Fruit fly (Drosophila melanogaster) whole organism, embryonic: ENCODE data around the gene CG33191.

Experiments used
- Awh ChIP-seq: fragments of 200-800 bp; sonication (Bioruptor generic); IDR thresholded peaks from 2 replicates; pipeline ENCODE4, ENCODE4 v1.3.6; 2022; ENCODE audit warnings: missing biosample characterization, missing genetic modification characterization
- B-H1 ChIP-seq: fragments of 200-800 bp; sonication (Bioruptor generic); IDR thresholded peaks from 3 replicates; pipeline ENCODE4 v1.3.6; 2022; ENCODE audit warnings: missing biosample characterization, missing genetic modification characterization
- Blimp-1 ChIP-seq: fragments of 200-800 bp; sonication (Bioruptor generic); optimal IDR thresholded peaks from 3 replicates; lab custom pipeline; 2018; ENCODE audit warnings: missing biosample characterization, missing genetic modification characterization, mild to moderate bottlenecking, moderate library complexity, missing genetic modification reagents
- BtbVII ChIP-seq: fragments of 200-800 bp; sonication (Bioruptor generic); optimal IDR thresholded peaks from 3 replicates; lab custom pipeline; 2017; ENCODE audit warnings: missing biosample characterization, mild to moderate bottlenecking, missing genetic modification characterization
- Bteb2 ChIP-seq: fragments of 200-800 bp; sonication (Bioruptor generic); optimal IDR thresholded peaks from 2 replicates; lab custom pipeline; 2016; ENCODE audit warnings: missing biosample characterization, missing genetic modification characterization
- CG10209 ChIP-seq: fragments of 200-800 bp; sonication (Bioruptor generic); optimal IDR thresholded peaks from 3 replicates; lab custom pipeline; 2017; ENCODE audit warnings: missing biosample characterization, mild to moderate bottlenecking, missing genetic modification characterization, missing genetic modification reagents
- CG12219 ChIP-seq: fragments of 200-800 bp; sonication (Bioruptor generic); optimal IDR thresholded peaks from 3 replicates; lab custom pipeline; 2018; ENCODE audit warnings: missing biosample characterization, mild to moderate bottlenecking, missing genetic modification characterization
- CG13123 ChIP-seq: fragments of 200-800 bp; sonication (Bioruptor generic); optimal IDR thresholded peaks from 2 replicates; lab custom pipeline; 2016; ENCODE audit warnings: missing biosample characterization, missing genetic modification characterization
- CG13424 ChIP-seq: fragments of 200-800 bp; sonication (Bioruptor generic); optimal IDR thresholded peaks from 2 replicates; lab custom pipeline; 2019; ENCODE audit warnings: missing biosample characterization, mild to moderate bottlenecking, missing genetic modification characterization, moderate library complexity
- CG13624 ChIP-seq: fragments of 200-800 bp; sonication (Bioruptor generic); optimal IDR thresholded peaks from 2 replicates; lab custom pipeline; 2016; ENCODE audit warnings: missing biosample characterization, missing genetic modification characterization
- CG14441 ChIP-seq: fragments of 200-800 bp; sonication (Bioruptor generic); IDR thresholded peaks from 2 replicates; pipeline ENCODE4 v1.3.6; 2022; ENCODE audit warnings: missing biosample characterization, missing genetic modification characterization
- CG14667 ChIP-seq: fragments of 200-800 bp; sonication (Bioruptor generic); IDR thresholded peaks from 2 replicates; pipeline ENCODE4 v1.3.6; 2022; ENCODE audit warnings: missing biosample characterization, missing genetic modification characterization
- CG1603 ChIP-seq: fragments of 200-800 bp; sonication (Bioruptor generic); optimal IDR thresholded peaks from 2 replicates; lab custom pipeline; 2019; ENCODE audit warnings: missing biosample characterization, mild to moderate bottlenecking, missing genetic modification characterization, moderate library complexity
- CG18764 ChIP-seq: fragments of 200-800 bp; sonication (Bioruptor generic); optimal IDR thresholded peaks from 3 replicates; lab custom pipeline; 2016; ENCODE audit warnings: missing biosample characterization, missing genetic modification characterization
- CG2129 ChIP-seq: fragments of 200-800 bp; sonication (Bioruptor generic); IDR thresholded peaks from 2 replicates; pipeline ENCODE4 v1.3.6; 2022; ENCODE audit warnings: missing biosample characterization, missing genetic modification characterization; ENCODE audit not compliant: partially characterized antibody
- CG2199 ChIP-seq: fragments of 200-800 bp; sonication (Bioruptor generic); IDR thresholded peaks from 3 replicates; pipeline ENCODE4 v1.3.6; 2022; ENCODE audit warnings: missing biosample characterization, missing genetic modification characterization
- CG2202 ChIP-seq: fragments of 200-800 bp; sonication (Bioruptor generic); optimal IDR thresholded peaks from 2 replicates; lab custom pipeline; 2018; ENCODE audit warnings: missing biosample characterization, mild to moderate bottlenecking, missing genetic modification characterization
- CG30020 ChIP-seq: fragments of 200-800 bp; optimal IDR thresholded peaks from 2 replicates; lab custom pipeline; 2019; ENCODE audit warnings: missing biosample characterization, mild to moderate bottlenecking, missing genetic modification characterization, moderate library complexity
- CG31224 ChIP-seq: fragments of 200-800 bp; sonication (Bioruptor generic); IDR thresholded peaks from 2 replicates; pipeline ENCODE4 v1.3.6; 2022; ENCODE audit warnings: missing biosample characterization, missing genetic modification characterization
- CG4424 ChIP-seq: fragments of 200-800 bp; sonication (Bioruptor generic); optimal IDR thresholded peaks from 3 replicates; lab custom pipeline; 2016; ENCODE audit warnings: missing biosample characterization, missing genetic modification characterization
- CG4820 ChIP-seq: fragments of 200-800 bp; sonication (Bioruptor generic); optimal IDR thresholded peaks from 3 replicates; lab custom pipeline; 2016; ENCODE audit warnings: missing biosample characterization, missing genetic modification characterization
- CG7786 ChIP-seq: fragments of 200-800 bp; sonication (Bioruptor generic); optimal IDR thresholded peaks from 2 replicates; lab custom pipeline; 2016; ENCODE audit warnings: missing biosample characterization, missing genetic modification characterization
- Chrac-16 ChIP-seq: fragments of 200-800 bp; sonication (Bioruptor generic); optimal IDR thresholded peaks from 3 replicates; lab custom pipeline; 2016; ENCODE audit warnings: missing biosample characterization, missing genetic modification characterization
- Doc2 ChIP-seq: fragments of 200-800 bp; sonication (Bioruptor generic); IDR thresholded peaks from 2 replicates; pipeline ENCODE4 v1.3.6; 2022; ENCODE audit warnings: missing biosample characterization, missing genetic modification characterization
- Elba2 ChIP-seq: fragments of 200-800 bp; sonication (Bioruptor generic); optimal IDR thresholded peaks from 3 replicates; lab custom pipeline; 2016; ENCODE audit warnings: missing biosample characterization, missing genetic modification characterization
- Ets97D ChIP-seq: fragments of 200-800 bp; sonication (Bioruptor generic); optimal IDR thresholded peaks from 3 replicates; lab custom pipeline; 2016; ENCODE audit warnings: missing biosample characterization, missing genetic modification characterization
- Mad ChIP-seq: fragments of 200-800 bp; sonication (Bioruptor generic); optimal IDR thresholded peaks from 2 replicates; lab custom pipeline; 2016; ENCODE audit warnings: missing biosample characterization, missing genetic modification characterization
- Nf-YA ChIP-seq: fragments of 200-800 bp; sonication (Bioruptor generic); IDR thresholded peaks from 2 replicates; pipeline ENCODE4 v1.3.6; 2022; ENCODE audit warnings: missing biosample characterization, missing genetic modification characterization
- Optix ChIP-seq: fragments of 200-800 bp; sonication (Bioruptor generic); IDR thresholded peaks from 3 replicates; pipeline ENCODE4 v1.3.6; 2022; ENCODE audit warnings: missing biosample characterization, missing genetic modification characterization
- Pdp1 ChIP-seq, 2 experiments: fragments of 200-800 bp; sonication (Bioruptor generic); optimal IDR thresholded peaks; 3 replicates each; lab custom pipeline; 2016; ENCODE audit warnings: missing biosample characterization in 2 of 2, missing genetic modification characterization in 2 of 2, mild to moderate bottlenecking in 1 of 2, moderate library complexity in 1 of 2
- Ssrp ChIP-seq: fragments of 200-800 bp; sonication (Bioruptor generic); optimal IDR thresholded peaks from 2 replicates; lab custom pipeline; 2018; ENCODE audit warnings: missing biosample characterization, mild to moderate bottlenecking, missing genetic modification characterization, moderate library complexity
- Trl ChIP-seq, 3 experiments: fragments of >200 bp in 2 of 3; fragments of 200-800 bp in 1 of 3; sonication (Bioruptor generic) in 1 of 3; optimal IDR thresholded peaks; 2 replicates in 1 of 3; 3 replicates in 2 of 3; lab custom pipeline; 2016 to 2017; ENCODE audit warnings: missing biosample characterization in 1 of 3, missing genetic modification characterization in 1 of 3
- abd-A ChIP-seq: fragments of 200-800 bp; sonication (Bioruptor generic); optimal IDR thresholded peaks from 3 replicates; lab custom pipeline; 2019; ENCODE audit warnings: missing biosample characterization, mild to moderate bottlenecking, missing genetic modification characterization, moderate library complexity
- ara ChIP-seq: fragments of 200-800 bp; sonication (Bioruptor generic); IDR thresholded peaks from 2 replicates; pipeline ENCODE4 v1.3.6; 2022; ENCODE audit warnings: missing biosample characterization, missing genetic modification characterization
- cg ChIP-seq: fragments of 200-800 bp; sonication (Bioruptor generic); optimal IDR thresholded peaks from 3 replicates; lab custom pipeline; 2019; ENCODE audit warnings: missing biosample characterization, mild to moderate bottlenecking, missing genetic modification characterization, moderate library complexity
- gro ChIP-seq: fragments of 200-800 bp; sonication (Bioruptor generic); optimal IDR thresholded peaks from 2 replicates; lab custom pipeline; 2016; ENCODE audit warnings: missing biosample characterization, missing genetic modification characterization
- insv ChIP-seq, 2 experiments: fragments of 200-800 bp; sonication (Bioruptor generic); optimal IDR thresholded peaks; 3 replicates each; lab custom pipeline; 2016 to 2018; ENCODE audit warnings: missing biosample characterization in 2 of 2, missing genetic modification characterization in 2 of 2
- kah ChIP-seq: fragments of 200-800 bp; sonication (Bioruptor generic); optimal IDR thresholded peaks from 2 replicates; lab custom pipeline; 2018; ENCODE audit warnings: missing biosample characterization, mild to moderate bottlenecking, missing genetic modification characterization
- lola ChIP-seq, 3 experiments: fragments of >200 bp in 2 of 3; fragments of 200-800 bp in 1 of 3; sonication (Bioruptor generic) in 1 of 3; optimal IDR thresholded peaks; 2 replicates each; lab custom pipeline; 2017 to 2019; ENCODE audit warnings: missing biosample characterization in 3 of 3, missing genetic modification characterization in 3 of 3, mild to moderate bottlenecking in 1 of 3, moderate library complexity in 1 of 3
- maf-S ChIP-seq: fragments of 200-800 bp; sonication (Bioruptor generic); optimal IDR thresholded peaks from 2 replicates; lab custom pipeline; 2016; ENCODE audit warnings: missing biosample characterization, missing genetic modification characterization
- nerfin-2 ChIP-seq: fragments of 200-800 bp; sonication (Bioruptor generic); IDR thresholded peaks from 2 replicates; pipeline ENCODE4 v1.3.6; 2022; ENCODE audit warnings: missing biosample characterization, missing genetic modification characterization; ENCODE audit not compliant: partially characterized antibody
- p53 ChIP-seq: fragments of 200-800 bp; sonication (Bioruptor generic); optimal IDR thresholded peaks from 2 replicates; lab custom pipeline; 2016; ENCODE audit warnings: missing biosample characterization, missing genetic modification characterization
- peb ChIP-seq: fragments of 200-800 bp; sonication (Bioruptor generic); IDR thresholded peaks from 2 replicates; pipeline ENCODE4 v1.3.6; 2022; ENCODE audit warnings: missing biosample characterization, missing genetic modification characterization
- pho ChIP-seq: fragments of 200-800 bp; sonication (Bioruptor generic); optimal IDR thresholded peaks from 2 replicates; lab custom pipeline; 2016; ENCODE audit warnings: missing biosample characterization, missing genetic modification characterization
- pum ChIP-seq: fragments of 200-800 bp; sonication (Bioruptor generic); optimal IDR thresholded peaks from 2 replicates; lab custom pipeline; 2016; ENCODE audit warnings: missing biosample characterization, missing genetic modification characterization
- sc ChIP-seq, 3 experiments: fragments of >200 bp in 2 of 3; fragments of 200-800 bp in 1 of 3; sonication (Bioruptor generic) in 1 of 3; optimal IDR thresholded peaks; 2 replicates in 2 of 3; 3 replicates in 1 of 3; lab custom pipeline; 2017; ENCODE audit warnings: mild to moderate bottlenecking in 1 of 3, missing biosample characterization in 1 of 3, missing genetic modification characterization in 1 of 3, missing genetic modification reagents in 1 of 3
- sens ChIP-seq: fragments of 200-800 bp; sonication (Bioruptor generic); peaks from one replicate; lab custom pipeline; 2016; ENCODE audit warnings: missing biosample characterization, missing genetic modification characterization
- sima ChIP-seq: fragments of 200-800 bp; sonication (Bioruptor generic); optimal IDR thresholded peaks from 2 replicates; lab custom pipeline; 2016; ENCODE audit warnings: missing biosample characterization, missing genetic modification characterization
- ssp ChIP-seq: fragments of 200-800 bp; sonication (Bioruptor generic); IDR thresholded peaks from 2 replicates; pipeline ENCODE4 v1.3.6; 2022; ENCODE audit warnings: missing biosample characterization, missing genetic modification characterization
- usp ChIP-seq: fragments of >200 bp; optimal IDR thresholded peaks from 2 replicates; lab custom pipeline; 2017; ENCODE audit warnings: missing biosample characterization, missing genetic modification characterization

The CG33191 gene

DNA sequence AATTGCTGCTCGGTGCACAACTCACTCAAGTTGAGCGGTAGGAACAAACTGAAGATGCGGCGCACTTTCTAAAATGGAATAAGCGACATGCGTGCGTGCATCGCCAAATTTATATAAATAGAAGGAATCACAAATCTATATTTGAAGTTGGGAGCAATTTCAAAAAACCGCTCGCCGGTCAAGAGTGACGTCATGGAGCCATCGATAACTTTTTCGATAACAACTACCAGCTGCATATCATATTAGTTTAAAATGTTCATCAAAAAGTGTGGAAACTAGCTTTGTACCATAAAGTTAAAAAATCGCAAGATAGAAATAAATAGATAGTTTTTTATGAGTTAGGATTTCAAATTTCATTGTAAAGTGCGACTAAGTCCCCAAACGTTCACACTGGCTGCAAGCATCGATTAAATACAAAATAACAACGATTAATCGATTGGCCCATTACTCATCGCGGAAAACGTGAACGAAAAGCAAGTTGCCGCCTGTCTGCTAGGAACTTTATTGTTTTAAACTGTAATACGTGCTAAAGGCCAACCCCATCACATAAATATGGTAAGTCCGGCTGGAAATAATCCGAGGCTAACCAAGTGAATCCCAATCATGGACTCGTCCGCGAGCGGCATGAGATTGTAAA is 21.5 kb upstream of the CG33191 start, which contains the start of the genes Pif1A, Pif1B and CCT7 (continued):
- TF ChIP-seq Optix (GFP tag; lab: Robert Waterston, UW) (no peak), CG13624 (GFP tag; lab: Kevin White, UChicago) (peak; percentile 52), insv (GFP tag; optimal IDR thresholded peaks at IDR 0.05; lab: Kevin White, UChicago) (peak in 1 of 2 experiments; percentile 4), pum (GFP tag; lab: Kevin White, UChicago) (peak; percentile 16), B-H1 (GFP tag; lab: Robert Waterston, UW) (no peak), lola (GFP tag; optimal IDR thresholded peaks at IDR 0.05; lab: Kevin White, UChicago) (no peak), Chrac-16 (GFP tag; lab: Kevin White, UChicago) (no peak), sima (no peak), CG4424 (no peak), Awh (GFP tag; lab: Robert Waterston, UW) (no peak), abd-A (tag; lab: Kevin White, UChicago) (peak; percentile 68), Elba2 (GFP tag; lab: Kevin White, UChicago) (no peak), Ssrp (no peak), CG12219 (GFP tag; lab: Kevin White, UChicago) (no peak), CG4820 (no peak), CG1603 (peak; percentile 36), CG13424 (tag; lab: Kevin White, UChicago) (no peak), CG30020 (tag; lab: Kevin White, UChicago) (peak; percentile 46), CG7786 (GFP tag; lab: Kevin White, UChicago) (no peak), Nf-YA (GFP tag; lab: Robert Waterston, UW) (no peak), CG13123 (GFP tag; lab: Kevin White, UChicago) (no peak), CG14441 (GFP tag; lab: Robert Waterston, UW) (no peak), maf-S (GFP tag; lab: Kevin White, UChicago) (no peak), pho (peak; percentile 4), gro (GFP tag; lab: Kevin White, UChicago) (no peak), Doc2 (GFP tag; lab: Robert Waterston, UW) (no peak), peb (GFP tag; lab: Robert Waterston, UW) (no peak), Trl (optimal IDR thresholded peaks at IDR 0.05; lab: Kevin White, UChicago) (no peak), Trl (GFP tag; optimal IDR thresholded peaks at IDR 0.05; lab: Kevin White, UChicago) (peak; percentile 17), kah (no peak), Bteb2 (GFP tag; lab: Kevin White, UChicago) (peak; percentile 43), sc (optimal IDR thresholded peaks at IDR 0.05; lab: Kevin White, UChicago) (no peak), sc (GFP tag; optimal IDR thresholded peaks at IDR 0.05; lab: Kevin White, UChicago) (no peak), nerfin-2 (GFP tag; lab: Robert Waterston, UW) (peak; percentile 94), usp (GFP tag; lab: Kevin White, UChicago) (no peak), CG31224 (GFP tag; lab: Robert Waterston, UW) (no peak), CG2129 (peak; percentile 90), Blimp-1 (no peak), Ets97D (GFP tag; lab: Kevin White, UChicago) (peak; percentile 82), Pdp1 (GFP tag; optimal IDR thresholded peaks at IDR 0.05; lab: Kevin White, UChicago) (peak in 1 of 2 experiments; percentile 29), CG14667 (no peak), Mad (GFP tag; lab: Kevin White, UChicago) (no peak), cg (GFP tag; lab: Kevin White, UChicago) (no peak), sens (GFP tag; lab: Kevin White, UChicago) (peak; percentile 66), CG2202 (tag; lab: Kevin White, UChicago) (no peak), p53 (GFP tag; lab: Kevin White, UChicago) (no peak), ssp (no peak), CG2199 (GFP tag; lab: Robert Waterston, UW) (no peak), ara (no peak), CG10209 (GFP tag; lab: Kevin White, UChicago) (no peak), CG18764 (GFP tag; lab: Kevin White, UChicago) (no peak), BtbVII (GFP tag; lab: Kevin White, UChicago) (no peak)
